Worm (Caenorhabditis elegans) whole organism, L4/young adult: ENCODE data around the gene F57G4.10.

ENCODE experiments used
- W03F9.2 ChIP-seq: fragments of 150-350 bp; optimal IDR thresholded peaks from 2 replicates; lab custom pipeline; 2014; ENCODE audit warnings: missing biosample characterization, missing genetic modification characterization
- dao-5 ChIP-seq: sonication (generic microtip); optimal IDR thresholded peaks from 2 replicates; lab custom pipeline; 2016; ENCODE audit warnings: missing genotype, missing genetic modification characterization, moderate library complexity, missing compliant biosample characterization
- him-1 ChIP-seq: sonication (generic microtip); optimal IDR thresholded peaks from 2 replicates; lab custom pipeline; 2016; ENCODE audit warnings: missing genotype, missing genetic modification reagents, missing genetic modification characterization, missing compliant biosample characterization

DNA sequence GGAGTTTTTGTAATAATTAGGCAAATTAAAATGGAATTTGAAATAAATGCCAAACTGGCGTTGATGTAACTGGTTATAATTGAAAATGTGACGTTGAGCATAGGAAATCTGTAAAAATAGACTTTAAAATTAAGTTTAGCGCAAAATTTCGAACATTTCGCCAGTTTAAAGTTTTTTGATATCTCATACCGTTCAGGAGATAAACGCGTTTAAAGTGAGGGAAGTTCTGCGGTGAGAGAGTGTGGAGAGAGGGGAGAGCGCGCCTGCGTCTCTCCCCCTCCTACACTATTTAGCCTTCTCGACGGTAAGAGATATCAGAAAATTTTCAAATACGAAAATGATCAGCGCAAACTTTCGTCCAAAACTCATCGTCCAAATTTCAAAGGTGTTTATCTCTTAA is 47.9 kb downstream of the F57G4.10 start, which contains the start of gene str-92:
- TF ChIP-seq W03F9.2 (no peak), dao-5 (no peak), him-1 (tag; lab: Kevin White, UChicago) (no peak)
